Worm (Caenorhabditis elegans) whole organism, L2 larva: Measurements from ENCODE around the gene srg-7.

ENCODE experiments used
- C34F6.9 ChIP-seq: fragments of 150-350 bp; optimal IDR thresholded peaks from 2 replicates; lab custom pipeline; 2014; ENCODE audit warnings: missing biosample characterization, missing genetic modification characterization
- F13H6.1 ChIP-seq: sonication (generic microtip); optimal IDR thresholded peaks from 2 replicates; lab custom pipeline; 2016; ENCODE audit warnings: missing genetic modification characterization, missing compliant biosample characterization
- R02D3.7 ChIP-seq: fragments of 150-350 bp; optimal IDR thresholded peaks from 2 replicates; lab custom pipeline; 2014; ENCODE audit warnings: missing biosample characterization, missing genetic modification characterization
- Y55F3AM.14 ChIP-seq: fragments of 200-800 bp; sonication (Bioruptor generic); optimal IDR thresholded peaks from 2 replicates; lab custom pipeline; 2018; ENCODE audit warnings: mild to moderate bottlenecking, missing genetic modification characterization, missing compliant biosample characterization
- alr-1 ChIP-seq: fragments of 150-350 bp; optimal IDR thresholded peaks from 2 replicates; lab custom pipeline; 2014; ENCODE audit warnings: missing biosample characterization, missing genetic modification characterization
- aly-2 ChIP-seq: fragments of 150-350 bp; optimal IDR thresholded peaks from 2 replicates; lab custom pipeline; 2014; ENCODE audit warnings: missing biosample characterization, missing genetic modification characterization
- blmp-1 ChIP-seq: sonication (generic microtip); optimal IDR thresholded peaks from 2 replicates; lab custom pipeline; 2017; ENCODE audit warnings: missing genetic modification characterization, mild to moderate bottlenecking, missing compliant biosample characterization, antibody characterized with exemption, moderate library complexity; ENCODE audit not compliant: insufficient read depth
- crh-2 ChIP-seq: sonication (generic microtip); optimal IDR thresholded peaks from 2 replicates; lab custom pipeline; 2017; ENCODE audit warnings: missing biosample characterization, missing genetic modification characterization
- dmd-4 ChIP-seq: sonication (generic microtip); optimal IDR thresholded peaks from 2 replicates; lab custom pipeline; 2017; ENCODE audit warnings: missing biosample characterization, missing genetic modification characterization
- egl-27 ChIP-seq: sonication (generic microtip); optimal IDR thresholded peaks from 3 replicates; lab custom pipeline; 2017; ENCODE audit warnings: missing biosample characterization, missing genetic modification reagents, missing genetic modification characterization
- elt-1 ChIP-seq: fragments of 150-350 bp; optimal IDR thresholded peaks from 2 replicates; lab custom pipeline; 2014; ENCODE audit warnings: missing biosample characterization, missing genetic modification characterization
- elt-3 ChIP-seq: sonication (generic microtip); optimal IDR thresholded peaks from 2 replicates; lab custom pipeline; 2017; ENCODE audit warnings: missing biosample characterization, missing genetic modification characterization
- fos-1 ChIP-seq: fragments of 150-350 bp; optimal IDR thresholded peaks from 2 replicates; lab custom pipeline; 2014; ENCODE audit warnings: missing biosample characterization, missing genetic modification characterization
- gmeb-1 ChIP-seq: fragments of 150-350 bp; optimal IDR thresholded peaks from 2 replicates; lab custom pipeline; 2014; ENCODE audit warnings: missing biosample characterization, missing genetic modification characterization
- lin-11 ChIP-seq: fragments of 150-350 bp; sonication (generic microtip); optimal IDR thresholded peaks from 2 replicates; lab custom pipeline; 2014; ENCODE audit warnings: missing biosample characterization, missing genetic modification characterization, inconsistent platforms, mixed read lengths
- lin-39 ChIP-seq: fragments of 150-350 bp; optimal IDR thresholded peaks from 2 replicates; lab custom pipeline; 2014; ENCODE audit warnings: missing biosample characterization, missing genetic modification reagents, missing genetic modification characterization
- lsy-2 ChIP-seq, 2 experiments: fragments of 150-350 bp in 1 of 2; sonication (generic microtip) in 1 of 2; optimal IDR thresholded peaks; 2 replicates each; lab custom pipeline; 2014 to 2017; ENCODE audit warnings: missing biosample characterization in 2 of 2, missing genetic modification characterization in 2 of 2
- mab-5 ChIP-seq: fragments of 150-350 bp; optimal IDR thresholded peaks from 2 replicates; lab custom pipeline; 2014; ENCODE audit warnings: missing biosample characterization, missing genetic modification characterization
- mbf-1 ChIP-seq: sonication (generic microtip); optimal IDR thresholded peaks from 2 replicates; lab custom pipeline; 2017; ENCODE audit warnings: missing biosample characterization, missing genetic modification characterization
- mdl-1 ChIP-seq, 2 experiments: fragments of 150-350 bp in 1 of 2; sonication (generic microtip) in 1 of 2; optimal IDR thresholded peaks; 2 replicates each; lab custom pipeline; 2017; ENCODE audit warnings: missing biosample characterization in 2 of 2, missing genetic modification characterization in 2 of 2
- nhr-11 ChIP-seq: fragments of 150-350 bp; optimal IDR thresholded peaks from 2 replicates; lab custom pipeline; 2014; ENCODE audit warnings: missing biosample characterization, missing genetic modification characterization
- nhr-12 ChIP-seq: fragments of 150-350 bp; optimal IDR thresholded peaks from 2 replicates; lab custom pipeline; 2014; ENCODE audit warnings: missing biosample characterization, missing genetic modification characterization
- nhr-129 ChIP-seq: fragments of 150-350 bp; optimal IDR thresholded peaks from 2 replicates; lab custom pipeline; 2014; ENCODE audit warnings: missing biosample characterization, missing genetic modification characterization
- nhr-21 ChIP-seq: fragments of 150-350 bp; optimal IDR thresholded peaks from 2 replicates; lab custom pipeline; 2014; ENCODE audit warnings: missing biosample characterization, missing genetic modification characterization
- nhr-25 ChIP-seq: fragments of 150-350 bp; sonication (generic microtip); optimal IDR thresholded peaks from 3 replicates; lab custom pipeline; 2014; ENCODE audit warnings: missing biosample characterization, missing genetic modification characterization
- nhr-77 ChIP-seq: fragments of 150-350 bp; optimal IDR thresholded peaks from 2 replicates; lab custom pipeline; 2014; ENCODE audit warnings: missing biosample characterization, missing genetic modification characterization
- peb-1 ChIP-seq: fragments of 150-350 bp; optimal IDR thresholded peaks from 2 replicates; lab custom pipeline; 2014; ENCODE audit warnings: missing biosample characterization, missing genetic modification characterization
- sem-4 ChIP-seq: fragments of 150-350 bp; optimal IDR thresholded peaks from 2 replicates; lab custom pipeline; 2014; ENCODE audit warnings: missing biosample characterization, missing genetic modification reagents, missing genetic modification characterization
- skn-1 ChIP-seq: sonication (generic microtip); optimal IDR thresholded peaks from 2 replicates; lab custom pipeline; 2017; ENCODE audit warnings: missing biosample characterization, missing genetic modification characterization
- sma-3 ChIP-seq: sonication (generic microtip); optimal IDR thresholded peaks from 2 replicates; lab custom pipeline; 2016; ENCODE audit warnings: missing genetic modification reagents, missing genetic modification characterization, missing compliant biosample characterization
- sma-9 ChIP-seq, 2 experiments: fragments of 150-350 bp in 1 of 2; sonication (generic microtip) in 1 of 2; optimal IDR thresholded peaks; 2 replicates each; lab custom pipeline; 2014 to 2016; ENCODE audit warnings: missing genetic modification characterization in 2 of 2, mild to moderate bottlenecking in 1 of 2, missing biosample characterization in 1 of 2, missing compliant biosample characterization in 1 of 2, missing genetic modification reagents in 1 of 2, moderate library complexity in 1 of 2
- unc-39 ChIP-seq: fragments of 150-350 bp; optimal IDR thresholded peaks from 2 replicates; lab custom pipeline; 2014; ENCODE audit warnings: missing biosample characterization, missing genetic modification characterization
- unc-62 ChIP-seq: fragments of 150-350 bp; optimal IDR thresholded peaks from 2 replicates; lab custom pipeline; 2014; ENCODE audit warnings: missing biosample characterization, missing genetic modification reagents, missing genetic modification characterization
- zag-1 ChIP-seq: fragments of 150-350 bp; optimal IDR thresholded peaks from 2 replicates; lab custom pipeline; 2014; ENCODE audit warnings: missing biosample characterization, missing genetic modification characterization
- ztf-1 ChIP-seq: fragments of 200-800 bp; sonication (Bioruptor generic); conservative IDR thresholded peaks from 2 replicates; pipeline ENCODE4 v1.3.6; 2022; ENCODE audit warnings: missing genetic modification characterization, missing compliant biosample characterization
- ztf-11 ChIP-seq: sonication (generic microtip); optimal IDR thresholded peaks from 2 replicates; lab custom pipeline; 2017; ENCODE audit warnings: missing biosample characterization, missing genetic modification characterization
- ztf-4 ChIP-seq: fragments of 150-350 bp; optimal IDR thresholded peaks from 2 replicates; lab custom pipeline; 2014; ENCODE audit warnings: missing biosample characterization, missing genetic modification characterization

Gene srg-7

ce11 chrIII:6260115-6260514 is 7.8 kb downstream of the srg-7 start, which contains the start of gene srg-2:
TSS of gene srg-2 (minus strand) at chrIII:6260215.
- TF ChIP-seq nhr-21 (tag; lab: Kevin White, UChicago) (no peak), blmp-1 (tag; lab: Kevin White, UChicago) (no peak), mab-5 (no peak), lsy-2 (tag; optimal IDR thresholded peaks at IDR 0.05; lab: Kevin White, UChicago) (no peak), ztf-1 (GFP tag; lab: Robert Waterston, UW) (no peak), ztf-4 (tag; lab: Kevin White, UChicago) (no peak), nhr-11 (tag; lab: Kevin White, UChicago) (no peak), lin-11 (no peak), sma-3 (GFP tag; lab: Kevin White, UChicago) (no peak), elt-3 (no peak), nhr-77 (tag; lab: Kevin White, UChicago) (no peak), C34F6.9 (tag; lab: Kevin White, UChicago) (no peak), unc-62 (no peak), unc-39 (no peak), Y55F3AM.14 (no peak), R02D3.7 (no peak), crh-2 (tag; lab: Kevin White, UChicago) (no peak), gmeb-1 (tag; lab: Kevin White, UChicago) (no peak), aly-2 (tag; lab: Kevin White, UChicago) (no peak), nhr-12 (tag; lab: Kevin White, UChicago) (no peak)

- TF ChIP-seq ztf-4 (tag; lab: Kevin White, UChicago) = no peak
- TF ChIP-seq elt-3 = no peak
- no peak for TF ChIP-seq Y55F3AM.14
- no peak for TF ChIP-seq sma-9 (GFP tag; optimal IDR thresholded peaks at IDR 0.05; lab: Kevin White, UChicago)
- TF ChIP-seq sma-9 (tag; optimal IDR thresholded peaks at IDR 0.05; lab: Kevin White, UChicago) = no peak
- no peak for TF ChIP-seq dmd-4
- no peak for TF ChIP-seq nhr-12 (tag; lab: Kevin White, UChicago)
- no peak for TF ChIP-seq nhr-129 (tag; lab: Kevin White, UChicago)
- TF ChIP-seq F13H6.1 (tag; lab: Kevin White, UChicago) = no peak
- no peak for TF ChIP-seq lsy-2 (tag; optimal IDR thresholded peaks at IDR 0.05; lab: Kevin White, UChicago)
- no peak for TF ChIP-seq zag-1
- TF ChIP-seq crh-2 (tag; lab: Kevin White, UChicago) = no peak
- TF ChIP-seq mab-5 = no peak
Observed at ce11 chrIII:6258262-6258661, 9.7 kb downstream of the srg-7 start, which contains the start of gene srg-1. TSS of gene srg-1 (minus strand) at chrIII:6258362.

ce11 chrIII:6256675-6257074 is 11.3 kb downstream of the srg-7 start, which contains the start of gene srg-9:
TSS of gene srg-9 (minus strand) at chrIII:6256775.
- no peak for TF ChIP-seq nhr-129 (tag; lab: Kevin White, UChicago)
- no peak for TF ChIP-seq fos-1 (tag; lab: Kevin White, UChicago)
- TF ChIP-seq sem-4 (tag; lab: Kevin White, UChicago) = no peak
- no peak for TF ChIP-seq sma-3 (GFP tag; lab: Kevin White, UChicago)
- TF ChIP-seq ztf-1 (GFP tag; lab: Robert Waterston, UW) = no peak

ce11 chrIII:6254737-6255136 is 13.2 kb downstream of the srg-7 start, which contains the start of gene srg-8:
TSS of gene srg-8 (minus strand) at chrIII:6254837.
- TF ChIP-seq sem-4 (tag; lab: Kevin White, UChicago) (no peak), fos-1 (tag; lab: Kevin White, UChicago) (no peak), elt-1 (tag; lab: Kevin White, UChicago) (no peak), egl-27 (tag; lab: Kevin White, UChicago) (no peak), peb-1 (tag; lab: Kevin White, UChicago) (no peak), mbf-1 (no peak), crh-2 (tag; lab: Kevin White, UChicago) (no peak), nhr-11 (tag; lab: Kevin White, UChicago) (no peak)

- TF ChIP-seq peb-1 (tag; lab: Kevin White, UChicago) = no peak
- no peak for TF ChIP-seq F13H6.1 (tag; lab: Kevin White, UChicago)
- TF ChIP-seq dmd-4 = no peak
- no peak for TF ChIP-seq mdl-1 (tag; optimal IDR thresholded peaks at IDR 0.05; lab: Kevin White, UChicago)
- no peak for TF ChIP-seq lin-39 (tag; lab: Kevin White, UChicago)
- no peak for TF ChIP-seq ztf-11 (tag; lab: Kevin White, UChicago)
- no peak for TF ChIP-seq Y55F3AM.14
- TF ChIP-seq nhr-25 (tag; lab: Kevin White, UChicago) = no peak
- no peak for TF ChIP-seq sma-9 (GFP tag; optimal IDR thresholded peaks at IDR 0.05; lab: Kevin White, UChicago)
- TF ChIP-seq sma-9 (tag; optimal IDR thresholded peaks at IDR 0.05; lab: Kevin White, UChicago) = no peak
- TF ChIP-seq alr-1 (tag; lab: Kevin White, UChicago) = no peak
- TF ChIP-seq elt-1 (tag; lab: Kevin White, UChicago) = no peak
- TF ChIP-seq skn-1 (tag; lab: Kevin White, UChicago) = no peak
- TF ChIP-seq R02D3.7 = no peak
Observed at ce11 chrIII:6251511-6251910, 16.4 kb downstream of the srg-7 start, which contains the start of gene amdh-1. TSS of gene amdh-1 (plus strand) at chrIII:6251811.
